Worm (Caenorhabditis elegans): Measurements from ENCODE around the gene lipl-4.
A peak's percentile ranks its signal among the peaks of the same experiment; 100 is the strongest.

lipl-4 gene

DNA sequence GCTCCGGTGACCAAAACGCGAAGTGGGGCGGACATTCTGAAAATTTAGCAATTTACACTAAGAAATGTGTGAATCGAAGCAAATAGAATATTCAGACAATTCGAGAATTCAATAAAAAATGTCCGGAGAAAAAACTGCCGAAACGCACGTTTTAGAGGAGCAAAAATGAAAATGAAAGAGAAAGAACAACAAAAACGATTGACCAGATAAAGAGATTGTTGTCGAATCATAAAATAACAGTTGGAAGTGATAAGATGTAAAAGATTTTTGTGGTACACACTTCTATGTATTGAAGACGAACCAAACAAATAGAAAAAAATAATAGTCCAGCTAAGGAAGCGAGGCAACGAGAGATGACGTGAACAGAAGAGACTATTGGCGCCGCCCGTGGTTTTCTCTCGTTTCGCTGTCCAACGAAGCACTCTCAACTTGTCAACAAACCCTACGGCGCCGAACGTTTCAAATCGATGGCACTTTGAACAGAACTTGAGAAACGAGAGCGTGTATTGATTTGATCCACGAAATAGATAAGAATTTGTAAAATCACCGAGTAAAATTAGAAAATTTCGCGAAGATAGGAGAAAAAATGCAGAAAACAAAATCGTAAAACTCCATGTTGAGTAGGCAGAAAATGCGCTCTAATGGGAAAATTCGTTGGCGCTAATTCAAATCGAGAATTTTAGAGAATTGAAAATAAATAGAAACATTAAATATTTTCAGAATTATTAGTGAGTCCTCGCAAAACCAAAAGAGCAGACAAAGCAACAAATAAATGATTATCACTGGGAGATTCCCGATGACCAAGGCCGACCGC, 33.3 kb upstream of the lipl-4 start, which contains the start of gene mdh-1 (continued):
- no peak for TF ChIP-seq hrde-1 (tag; optimal IDR thresholded peaks at IDR 0.05; ENCODE audit: borderline replicate concordance)
- no peak for TF ChIP-seq Y79H2A.3 (GFP tag; conservative IDR thresholded peaks at IDR 0.05)
- TF ChIP-seq madf-8 (GFP tag; conservative IDR thresholded peaks at IDR 0.05): no peak
- TF ChIP-seq ekl-4 (GFP tag; IDR thresholded peaks at IDR 0.05): no peak
- no peak for TF ChIP-seq him-1 (tag; optimal IDR thresholded peaks at IDR 0.05)
- no peak for TF ChIP-seq repo-1 (tag; optimal IDR thresholded peaks at IDR 0.05)
- TF ChIP-seq lin-54 (GFP tag; optimal IDR thresholded peaks at IDR 0.05): peak; percentile 5
- TF ChIP-seq tbx-9 (tag; optimal IDR thresholded peaks at IDR 0.05; ENCODE audit: borderline replicate concordance): no peak
- no peak for TF ChIP-seq bed-1 (GFP tag; IDR thresholded peaks at IDR 0.05)
- no peak for TF ChIP-seq fkh-3 (tag; optimal IDR thresholded peaks at IDR 0.05)
- TF ChIP-seq ztf-22 (GFP tag; optimal IDR thresholded peaks at IDR 0.05): no peak
- peak; percentile 44 for TF ChIP-seq ama-1 (optimal IDR thresholded peaks at IDR 0.05)
- TF ChIP-seq ama-1 (GFP tag; optimal IDR thresholded peaks at IDR 0.05): no peak
- TF ChIP-seq somi-1 (GFP tag; optimal IDR thresholded peaks at IDR 0.05): no peak
- TF ChIP-seq hlh-26 (GFP tag; conservative IDR thresholded peaks at IDR 0.05): no peak
- no peak for TF ChIP-seq mes-4 (tag; optimal IDR thresholded peaks at IDR 0.05)
- TF ChIP-seq efl-1 (GFP tag; optimal IDR thresholded peaks at IDR 0.05): no peak
- peak; percentile 8 for TF ChIP-seq attf-5 (GFP tag; optimal IDR thresholded peaks at IDR 0.05)
- no peak for TF ChIP-seq aptf-2 (GFP tag; conservative IDR thresholded peaks at IDR 0.05)
- no peak for TF ChIP-seq egl-18 (GFP tag; IDR thresholded peaks at IDR 0.05)
- TF ChIP-seq xnd-1 (tag; optimal IDR thresholded peaks at IDR 0.05): no peak
- TF ChIP-seq rec-8 (tag; optimal IDR thresholded peaks at IDR 0.05): no peak
- TF ChIP-seq nhr-179 (tag; optimal IDR thresholded peaks at IDR 0.05): no peak
- TF ChIP-seq F57A8.1 (GFP tag; optimal IDR thresholded peaks at IDR 0.05): no peak
- no peak for TF ChIP-seq F39B2.1 (GFP tag; IDR thresholded peaks at IDR 0.05)
- no peak for TF ChIP-seq sdz-38 (tag; optimal IDR thresholded peaks at IDR 0.05)
- no peak for TF ChIP-seq ztf-6 (GFP tag; IDR thresholded peaks at IDR 0.05)
- TF ChIP-seq ZK185.1 (tag; optimal IDR thresholded peaks at IDR 0.05; ENCODE audit: poor library complexity, severe bottlenecking): peak; percentile 4
- no peak for TF ChIP-seq ceh-100 (GFP tag; IDR thresholded peaks at IDR 0.05)
- no peak for TF ChIP-seq B0336.3 (GFP tag; IDR thresholded peaks at IDR 0.05)
- TF ChIP-seq nfyb-1 (GFP tag; IDR thresholded peaks at IDR 0.05): peak; percentile 40; the same call in 1 of the 2 replicates
- TF ChIP-seq let-526 (GFP tag; IDR thresholded peaks at IDR 0.05): peak; percentile 49; the same call in 1 of the 2 replicates
- TF ChIP-seq mel-28 (tag; optimal IDR thresholded peaks at IDR 0.05; ENCODE audit: borderline replicate concordance): no peak
- TF ChIP-seq Y56A3A.18 (GFP tag; IDR thresholded peaks at IDR 0.05): no peak
- no peak for TF ChIP-seq F52B5.7 (tag; optimal IDR thresholded peaks at IDR 0.05)
- TF ChIP-seq die-1 (tag; optimal IDR thresholded peaks at IDR 0.05): no peak
- TF ChIP-seq Y95B8A.8 (GFP tag; IDR thresholded peaks at IDR 0.05): peak; percentile 43; the same call in 1 of the 2 replicates
- no peak for TF ChIP-seq snpc-1.3 (tag; optimal IDR thresholded peaks at IDR 0.05; ENCODE audit: insufficient read depth)
- TF ChIP-seq K12H6.12 (tag; optimal IDR thresholded peaks at IDR 0.05): peak; percentile 4
- TF ChIP-seq dpff-1 (tag; optimal IDR thresholded peaks at IDR 0.05): no peak
- no peak for TF ChIP-seq cebp-2 (GFP tag; IDR thresholded peaks at IDR 0.05)
- no peak for TF ChIP-seq dpl-1 (GFP tag; optimal IDR thresholded peaks at IDR 0.05)
- no peak for TF ChIP-seq F22D6.2 (tag; optimal IDR thresholded peaks at IDR 0.05)
- TF ChIP-seq tlf-1 (GFP tag; optimal IDR thresholded peaks at IDR 0.05): no peak
- no peak for TF ChIP-seq sptf-2 (GFP tag; optimal IDR thresholded peaks at IDR 0.05)
- TF ChIP-seq nhr-90 (tag; optimal IDR thresholded peaks at IDR 0.05): no peak
- no peak for TF ChIP-seq nhr-27 (tag; optimal IDR thresholded peaks at IDR 0.05)
- TF ChIP-seq mxl-1 (tag; optimal IDR thresholded peaks at IDR 0.05): no peak

Data from whole organism, young adult.